Fruit fly (Drosophila melanogaster) whole organism, prepupa: ENCODE measurements around the gene CG13930.

Experiments used
- CG10669 ChIP-seq: fragments of 200-800 bp; sonication (Bioruptor generic); optimal IDR thresholded peaks from 3 replicates; lab custom pipeline; 2018; ENCODE audit warnings: missing biosample characterization, mild to moderate bottlenecking, missing genetic modification characterization, moderate library complexity
- CG11294 ChIP-seq: fragments of 200-800 bp; sonication (Bioruptor generic); IDR thresholded peaks from 2 replicates; pipeline ENCODE4 v1.3.6; 2022; ENCODE audit warnings: missing biosample characterization, missing genetic modification characterization
- CG11762 ChIP-seq: fragments of 200-800 bp; sonication (Bioruptor generic); optimal IDR thresholded peaks from 3 replicates; lab custom pipeline; 2016; ENCODE audit warnings: missing biosample characterization, missing genetic modification characterization; ENCODE audit not compliant: insufficient read depth
- CG15336 ChIP-seq: fragments of 200-800 bp; sonication (Bioruptor generic); IDR thresholded peaks from 2 replicates; pipeline ENCODE4 v1.3.6; 2022; ENCODE audit warnings: missing biosample characterization, missing genetic modification characterization
- CG1621 ChIP-seq: fragments of 200-800 bp; sonication (Bioruptor generic); optimal IDR thresholded peaks from 3 replicates; lab custom pipeline; 2018; ENCODE audit warnings: missing biosample characterization, mild to moderate bottlenecking, missing genetic modification characterization
- CG31627 ChIP-seq: fragments of 200-800 bp; sonication (Bioruptor generic); optimal IDR thresholded peaks from 3 replicates; lab custom pipeline; 2016; ENCODE audit warnings: missing biosample characterization, missing genetic modification characterization
- CG32006 ChIP-seq: fragments of 200-800 bp; sonication (Bioruptor generic); optimal IDR thresholded peaks from 3 replicates; lab custom pipeline; 2017; ENCODE audit warnings: missing biosample characterization, mild to moderate bottlenecking, missing genetic modification characterization
- CG34406 ChIP-seq: fragments of 200-800 bp; sonication (Bioruptor generic); optimal IDR thresholded peaks from 3 replicates; lab custom pipeline; 2016; ENCODE audit warnings: missing biosample characterization, missing genetic modification characterization
- CG4318 ChIP-seq: fragments of 200-800 bp; sonication (Bioruptor generic); optimal IDR thresholded peaks from 3 replicates; lab custom pipeline; 2017; ENCODE audit warnings: missing biosample characterization, mild to moderate bottlenecking, missing genetic modification characterization
- CG6276 ChIP-seq: fragments of 200-800 bp; sonication (Bioruptor generic); optimal IDR thresholded peaks from 2 replicates; lab custom pipeline; 2017; ENCODE audit warnings: missing biosample characterization, mild to moderate bottlenecking, missing genetic modification characterization
- CG6792 ChIP-seq: fragments of 200-800 bp; sonication (Bioruptor generic); optimal IDR thresholded peaks from 3 replicates; lab custom pipeline; 2016; ENCODE audit warnings: missing biosample characterization, missing genetic modification characterization
- CG6854 ChIP-seq: fragments of 200-800 bp; sonication (Bioruptor generic); optimal IDR thresholded peaks from 2 replicates; lab custom pipeline; 2017; ENCODE audit warnings: missing biosample characterization, mild to moderate bottlenecking, missing genetic modification characterization
- CG7368 ChIP-seq: fragments of 200-800 bp; sonication (Bioruptor generic); optimal IDR thresholded peaks from 3 replicates; lab custom pipeline; 2016; ENCODE audit warnings: missing biosample characterization, missing genetic modification characterization
- CG8319 ChIP-seq: fragments of 200-800 bp; sonication (Bioruptor generic); optimal IDR thresholded peaks from 3 replicates; lab custom pipeline; 2016; ENCODE audit warnings: missing biosample characterization, missing genetic modification characterization
- CG8632 ChIP-seq: fragments of 200-800 bp; sonication (Bioruptor generic); optimal IDR thresholded peaks from 3 replicates; lab custom pipeline; 2016; ENCODE audit warnings: missing biosample characterization, missing genetic modification characterization
- CG9139 ChIP-seq: fragments of 200-800 bp; sonication (Bioruptor generic); optimal IDR thresholded peaks from 3 replicates; lab custom pipeline; 2017; ENCODE audit warnings: missing biosample characterization, mild to moderate bottlenecking, missing genetic modification characterization
- Eip75B ChIP-seq: fragments of 200-800 bp; sonication (Bioruptor generic); optimal IDR thresholded peaks from 3 replicates; lab custom pipeline; 2016; ENCODE audit warnings: missing biosample characterization, missing genetic modification characterization
- Ets21C ChIP-seq: fragments of 200-800 bp; sonication (Bioruptor generic); optimal IDR thresholded peaks from 3 replicates; lab custom pipeline; 2016; ENCODE audit warnings: missing biosample characterization, missing genetic modification characterization
- Gug ChIP-seq: fragments of 200-800 bp; sonication (Bioruptor generic); IDR thresholded peaks from 2 replicates; pipeline ENCODE4 v1.3.6; 2022; ENCODE audit warnings: missing biosample characterization, missing genetic modification characterization
- Hr39 ChIP-seq: fragments of 200-800 bp; sonication (Bioruptor generic); optimal IDR thresholded peaks from 2 replicates; lab custom pipeline; 2016; ENCODE audit warnings: missing biosample characterization, missing genetic modification characterization
- Hr4 ChIP-seq: fragments of 200-800 bp; sonication (Bioruptor generic); optimal IDR thresholded peaks from 3 replicates; lab custom pipeline; 2016; ENCODE audit warnings: missing biosample characterization, missing genetic modification characterization
- Lpt ChIP-seq: fragments of 200-800 bp; sonication (Bioruptor generic); optimal IDR thresholded peaks from 3 replicates; lab custom pipeline; 2016; ENCODE audit warnings: missing biosample characterization, missing genetic modification characterization
- OdsH ChIP-seq: fragments of 200-800 bp; sonication (Bioruptor generic); optimal IDR thresholded peaks from 3 replicates; lab custom pipeline; 2016; ENCODE audit warnings: missing biosample characterization, missing genetic modification characterization
- Sox14 ChIP-seq: fragments of 200-800 bp; sonication (Bioruptor generic); optimal IDR thresholded peaks from 3 replicates; lab custom pipeline; 2016; ENCODE audit warnings: missing biosample characterization, missing genetic modification characterization
- Sox15 ChIP-seq: fragments of 200-800 bp; sonication (Bioruptor generic); optimal IDR thresholded peaks from 3 replicates; lab custom pipeline; 2016; ENCODE audit warnings: missing biosample characterization, missing genetic modification characterization
- acj6 ChIP-seq: fragments of 200-800 bp; sonication (Bioruptor generic); optimal IDR thresholded peaks from 3 replicates; lab custom pipeline; 2016; ENCODE audit warnings: missing biosample characterization, missing genetic modification characterization
- cyc ChIP-seq: fragments of 200-800 bp; sonication (Bioruptor generic); optimal IDR thresholded peaks from 3 replicates; lab custom pipeline; 2016; ENCODE audit warnings: missing biosample characterization, missing genetic modification characterization
- fd59A ChIP-seq: fragments of 200-800 bp; sonication (Bioruptor generic); optimal IDR thresholded peaks from 2 replicates; lab custom pipeline; 2017; ENCODE audit warnings: missing biosample characterization, mild to moderate bottlenecking, missing genetic modification characterization, missing genetic modification reagents
- fd85E ChIP-seq: fragments of 200-800 bp; sonication (Bioruptor generic); optimal IDR thresholded peaks from 3 replicates; lab custom pipeline; 2016; ENCODE audit warnings: missing biosample characterization, missing genetic modification characterization
- fkh ChIP-seq: fragments of 200-800 bp; sonication (Bioruptor generic); optimal IDR thresholded peaks from 3 replicates; lab custom pipeline; 2017; ENCODE audit warnings: missing biosample characterization, mild to moderate bottlenecking, missing genetic modification characterization, moderate library complexity
- net ChIP-seq: fragments of 200-800 bp; sonication (Bioruptor generic); optimal IDR thresholded peaks from 3 replicates; lab custom pipeline; 2016; ENCODE audit warnings: missing biosample characterization, missing genetic modification characterization
- pdm3 ChIP-seq: fragments of 200-800 bp; sonication (Bioruptor generic); optimal IDR thresholded peaks from 3 replicates; lab custom pipeline; 2016; ENCODE audit warnings: missing biosample characterization, missing genetic modification characterization
- salr ChIP-seq, 2 experiments: fragments of 200-800 bp; sonication (Bioruptor generic); optimal IDR thresholded peaks; 3 replicates each; lab custom pipeline; 2016 to 2018; ENCODE audit warnings: missing biosample characterization in 2 of 2, missing genetic modification characterization in 2 of 2, mild to moderate bottlenecking in 1 of 2
- ss ChIP-seq, 2 experiments: fragments of 200-800 bp; sonication (Bioruptor generic); optimal IDR thresholded peaks; 2 replicates in 1 of 2; 3 replicates in 1 of 2; lab custom pipeline; 2017 to 2018; ENCODE audit warnings: mild to moderate bottlenecking in 2 of 2, missing biosample characterization in 2 of 2, missing genetic modification characterization in 2 of 2, moderate library complexity in 1 of 2
- svp ChIP-seq: fragments of 200-800 bp; sonication (Bioruptor generic); peaks from one replicate; lab custom pipeline; 2016; ENCODE audit warnings: missing biosample characterization, missing genetic modification characterization
- topi ChIP-seq: fragments of 200-800 bp; sonication (Bioruptor generic); optimal IDR thresholded peaks from 3 replicates; lab custom pipeline; 2016; ENCODE audit warnings: missing biosample characterization, missing genetic modification characterization
- vri ChIP-seq: fragments of 200-800 bp; sonication (Bioruptor generic); optimal IDR thresholded peaks from 3 replicates; lab custom pipeline; 2016; ENCODE audit warnings: missing biosample characterization, mild to moderate bottlenecking, missing genetic modification characterization

Gene CG13930

dm6 chr3L:1639185-1639812 lies 33.2 kb downstream of the CG13930 start, which contains the start of the genes Mettl2 and Bgb (continued):
- TF ChIP-seq CG8632 (GFP tag; lab: Kevin White, UChicago) (peak; percentile 51), CG9139 (GFP tag; lab: Kevin White, UChicago) (peak; percentile 6), CG32006 (peak; percentile 72), CG31627 (peak; percentile 90), Sox14 (GFP tag; lab: Kevin White, UChicago) (peak; percentile 78), Sox15 (GFP tag; lab: Kevin White, UChicago) (peak; percentile 79), CG15336 (GFP tag; lab: Robert Waterston, UW) (no peak), ss (GFP tag; optimal IDR thresholded peaks at IDR 0.05; lab: Kevin White, UChicago) (peak in 1 of 2 experiments; percentile 39), CG11294 (GFP tag; lab: Robert Waterston, UW) (peak; percentile 54; the same call in 1 of the 2 replicates), vri (GFP tag; lab: Kevin White, UChicago) (no peak), cyc (GFP tag; lab: Kevin White, UChicago) (peak; percentile 88), acj6 (GFP tag; lab: Kevin White, UChicago) (peak; percentile 82), CG6276 (GFP tag; lab: Kevin White, UChicago) (no peak), topi (peak; percentile 80), Hr4 (GFP tag; lab: Kevin White, UChicago) (peak; percentile 81), fkh (no peak), fd85E (no peak), CG6854 (GFP tag; lab: Kevin White, UChicago) (no peak), Lpt (no peak), Eip75B (GFP tag; lab: Kevin White, UChicago) (no peak), Gug (GFP tag; lab: Robert Waterston, UW) (peak; percentile 68; the same call in 1 of the 2 replicates), net (GFP tag; lab: Kevin White, UChicago) (no peak), pdm3 (no peak), CG8319 (GFP tag; lab: Kevin White, UChicago) (peak; percentile 64)

dm6 chr3L:1637652-1638051 lies 34.9 kb downstream of the CG13930 start, which contains the start of gene nSyb:
Gene nSyb, minus strand, starts transcription at chr3L:1637752.
- TF ChIP-seq CG34406 (GFP tag; lab: Kevin White, UChicago) (no peak), Ets21C (GFP tag; lab: Kevin White, UChicago) (no peak), OdsH (no peak), CG4318 (GFP tag; lab: Kevin White, UChicago) (no peak), Hr39 (GFP tag; lab: Kevin White, UChicago) (no peak), svp (GFP tag; lab: Kevin White, UChicago) (no peak), CG1621 (tag; lab: Kevin White, UChicago) (no peak), CG11762 (GFP tag; lab: Kevin White, UChicago) (no peak), Sox14 (GFP tag; lab: Kevin White, UChicago) (no peak), Eip75B (GFP tag; lab: Kevin White, UChicago) (no peak), net (GFP tag; lab: Kevin White, UChicago) (no peak), fd59A (GFP tag; lab: Kevin White, UChicago) (no peak)

dm6 chr3L:1636886-1637285 lies 35.6 kb downstream of the CG13930 start:
- no peak for TF ChIP-seq salr (GFP tag; optimal IDR thresholded peaks at IDR 0.05; lab: Kevin White, UChicago)
- TF ChIP-seq CG15336 (GFP tag; lab: Robert Waterston, UW) = no peak
- no peak for TF ChIP-seq CG6792 (GFP tag; lab: Kevin White, UChicago)
- no peak for TF ChIP-seq acj6 (GFP tag; lab: Kevin White, UChicago)
- TF ChIP-seq CG31627 = no peak
- TF ChIP-seq CG6276 (GFP tag; lab: Kevin White, UChicago) = no peak
- no peak for TF ChIP-seq Hr4 (GFP tag; lab: Kevin White, UChicago)
- no peak for TF ChIP-seq Sox14 (GFP tag; lab: Kevin White, UChicago)
- no peak for TF ChIP-seq CG7368 (GFP tag; lab: Kevin White, UChicago)
- TF ChIP-seq fd59A (GFP tag; lab: Kevin White, UChicago) = no peak
- no peak for TF ChIP-seq CG10669 (GFP tag; lab: Kevin White, UChicago)
